Worm (Caenorhabditis elegans) whole organism, L4 larva: ENCODE measurements around the gene ZK809.1.

Experiments used
- F37D6.2 ChIP-seq: sonication (generic microtip); optimal IDR thresholded peaks from 2 replicates; lab custom pipeline; 2016; ENCODE audit warnings: mild to moderate bottlenecking, missing genetic modification characterization, missing compliant biosample characterization
- T20F7.1 ChIP-seq: fragments of 200-800 bp; sonication (Bioruptor generic); optimal IDR thresholded peaks from 2 replicates; lab custom pipeline; 2018; ENCODE audit warnings: mild to moderate bottlenecking, missing genetic modification characterization, missing compliant biosample characterization
- T26A8.4 ChIP-seq: fragments of 200-800 bp; sonication (Bioruptor generic); IDR thresholded peaks from 2 replicates; pipeline ENCODE4 v1.3.6; 2022; ENCODE audit warnings: missing genetic modification characterization, missing compliant biosample characterization
- Y105C5A.15 ChIP-seq: fragments of 200-800 bp; sonication (Bioruptor generic); IDR thresholded peaks from 2 replicates; pipeline ENCODE4 v1.3.6; 2022; ENCODE audit warnings: missing genetic modification characterization, missing compliant biosample characterization
- ZK546.5 ChIP-seq, 2 experiments: sonication (generic microtip); optimal IDR thresholded peaks; 2 replicates each; lab custom pipeline; 2017; ENCODE audit warnings: missing biosample characterization in 2 of 2, missing genetic modification characterization in 2 of 2
- aha-1 ChIP-seq: fragments of 150-350 bp; peaks from one replicate; lab custom pipeline; 2014; ENCODE audit warnings: missing biosample characterization, missing genetic modification characterization
- arid-1 ChIP-seq: fragments of 200-800 bp; sonication (Bioruptor generic); conservative IDR thresholded peaks from 2 replicates; pipeline ENCODE4 v1.3.6; 2022; ENCODE audit warnings: missing genetic modification reagents, missing genetic modification characterization, missing compliant biosample characterization
- attf-4 ChIP-seq: sonication (generic microtip); optimal IDR thresholded peaks from 3 replicates; lab custom pipeline; 2017; ENCODE audit warnings: missing biosample characterization, missing genetic modification characterization
- ceh-28 ChIP-seq: fragments of 150-350 bp; optimal IDR thresholded peaks from 2 replicates; lab custom pipeline; 2014; ENCODE audit warnings: missing biosample characterization, missing genetic modification reagents, missing genetic modification characterization
- ceh-82 ChIP-seq: sonication (generic microtip); optimal IDR thresholded peaks from 2 replicates; lab custom pipeline; 2017; ENCODE audit warnings: missing biosample characterization, missing genetic modification characterization
- ces-1 ChIP-seq: fragments of 150-350 bp; sonication (generic microtip); optimal IDR thresholded peaks from 4 replicates; lab custom pipeline; 2014; ENCODE audit warnings: missing biosample characterization, missing genetic modification reagents, missing genetic modification characterization
- daf-16 ChIP-seq, 3 experiments: sonication (generic microtip); optimal IDR thresholded peaks; 2 replicates each; lab custom pipeline; 2016 to 2017; ENCODE audit warnings: missing genetic modification characterization in 3 of 3, missing genetic modification reagents in 3 of 3, mild to moderate bottlenecking in 2 of 3, missing compliant biosample characterization in 2 of 3, missing biosample characterization in 1 of 3, moderate library complexity in 1 of 3
- daf-8 ChIP-seq: fragments of 200-800 bp; sonication (Bioruptor generic); IDR thresholded peaks from 2 replicates; pipeline ENCODE4 v1.3.6; 2022; ENCODE audit warnings: missing genetic modification characterization, missing compliant biosample characterization
- dmd-9 ChIP-seq: fragments of 200-800 bp; sonication (Bioruptor generic); IDR thresholded peaks from 2 replicates; pipeline ENCODE4 v1.3.6; 2022; ENCODE audit warnings: missing genetic modification reagents, missing genetic modification characterization, missing compliant biosample characterization
- duxl-1 ChIP-seq: sonication (generic microtip); optimal IDR thresholded peaks from 2 replicates; lab custom pipeline; 2016; ENCODE audit warnings: mild to moderate bottlenecking, missing genetic modification characterization, moderate library complexity, missing compliant biosample characterization; ENCODE audit not compliant: poor library complexity
- egl-43 ChIP-seq: fragments of 200-800 bp; sonication (Bioruptor generic); IDR thresholded peaks from 2 replicates; pipeline ENCODE4 v1.3.6; 2022; ENCODE audit warnings: missing genetic modification reagents, missing genetic modification characterization, missing compliant biosample characterization
- fkh-10 ChIP-seq: fragments of 150-350 bp; optimal IDR thresholded peaks from 2 replicates; lab custom pipeline; 2014; ENCODE audit warnings: missing biosample characterization, missing genetic modification reagents, missing genetic modification characterization
- gei-8 ChIP-seq: fragments of 200-800 bp; sonication (Bioruptor generic); optimal IDR thresholded peaks from 2 replicates; lab custom pipeline; 2018; ENCODE audit warnings: mild to moderate bottlenecking, missing genetic modification characterization, missing compliant biosample characterization
- hif-1 ChIP-seq, 2 experiments: sonication (generic microtip); optimal IDR thresholded peaks; 2 replicates each; lab custom pipeline; 2016 to 2017; ENCODE audit warnings: missing compliant biosample characterization in 2 of 2, missing genetic modification characterization in 2 of 2, missing genetic modification reagents in 2 of 2, missing genotype in 2 of 2, mild to moderate bottlenecking in 1 of 2
- lin-13 ChIP-seq: fragments of 150-350 bp; optimal IDR thresholded peaks from 2 replicates; lab custom pipeline; 2014; ENCODE audit warnings: missing biosample characterization, missing genetic modification reagents, missing genetic modification characterization
- lin-39 ChIP-seq: fragments of 150-350 bp; optimal IDR thresholded peaks from 2 replicates; lab custom pipeline; 2014; ENCODE audit warnings: missing biosample characterization, missing genetic modification reagents, missing genetic modification characterization
- lsy-2 ChIP-seq, 2 experiments: fragments of 150-350 bp in 1 of 2; sonication (generic microtip) in 1 of 2; optimal IDR thresholded peaks; 2 replicates each; lab custom pipeline; 2014 to 2017; ENCODE audit warnings: missing biosample characterization in 2 of 2, missing genetic modification characterization in 2 of 2
- madf-5 ChIP-seq, 2 experiments: fragments of 200-800 bp; sonication (Bioruptor generic); IDR thresholded peaks; 2 replicates each; pipeline ENCODE4 v1.3.6; 2022; ENCODE audit warnings: missing compliant biosample characterization in 2 of 2, missing genetic modification characterization in 2 of 2
- mdl-1 ChIP-seq, 2 experiments: fragments of 150-350 bp in 1 of 2; sonication (generic microtip) in 1 of 2; optimal IDR thresholded peaks; 2 replicates each; lab custom pipeline; 2014 to 2017; ENCODE audit warnings: missing biosample characterization in 2 of 2, missing genetic modification characterization in 2 of 2
- mdt-29 ChIP-seq: fragments of 200-800 bp; sonication (Bioruptor generic); IDR thresholded peaks from 2 replicates; pipeline ENCODE4 v1.3.6; 2022; ENCODE audit warnings: missing genetic modification reagents, missing genetic modification characterization, missing compliant biosample characterization
- mep-1 ChIP-seq: fragments of 150-350 bp; sonication (generic microtip); optimal IDR thresholded peaks from 3 replicates; lab custom pipeline; 2014; ENCODE audit warnings: missing biosample characterization, missing genetic modification characterization
- nhr-10 ChIP-seq: fragments of 150-350 bp; optimal IDR thresholded peaks from 2 replicates; lab custom pipeline; 2014; ENCODE audit warnings: missing biosample characterization, missing genetic modification characterization
- nhr-102 ChIP-seq: sonication (generic microtip); optimal IDR thresholded peaks from 2 replicates; lab custom pipeline; 2016; ENCODE audit warnings: mild to moderate bottlenecking, missing genetic modification characterization, moderate library complexity, missing compliant biosample characterization
- nhr-11 ChIP-seq: fragments of 150-350 bp; optimal IDR thresholded peaks from 2 replicates; lab custom pipeline; 2014; ENCODE audit warnings: missing biosample characterization, missing genetic modification characterization
- nhr-111 ChIP-seq: fragments of 200-800 bp; sonication (Bioruptor generic); optimal IDR thresholded peaks from 2 replicates; lab custom pipeline; 2018; ENCODE audit warnings: mild to moderate bottlenecking, missing genetic modification characterization, missing compliant biosample characterization
- nhr-28 ChIP-seq: fragments of 150-350 bp; optimal IDR thresholded peaks from 2 replicates; lab custom pipeline; 2014; ENCODE audit warnings: missing biosample characterization, missing genetic modification characterization
- nhr-41 ChIP-seq: fragments of 200-800 bp; sonication (Bioruptor generic); IDR thresholded peaks from 2 replicates; pipeline ENCODE4 v1.3.6; 2022; ENCODE audit warnings: missing genetic modification reagents, missing genetic modification characterization, missing compliant biosample characterization
- nhr-77 ChIP-seq: fragments of 150-350 bp; optimal IDR thresholded peaks from 2 replicates; lab custom pipeline; 2014; ENCODE audit warnings: missing biosample characterization, missing genetic modification characterization
- snpc-1.2 ChIP-seq: fragments of 200-800 bp; sonication (Bioruptor generic); IDR thresholded peaks from 2 replicates; pipeline ENCODE4 v1.3.6; 2022; ENCODE audit warnings: missing genetic modification reagents, missing genetic modification characterization, missing compliant biosample characterization
- snpc-4 ChIP-seq: fragments of 150-350 bp; optimal IDR thresholded peaks from 2 replicates; lab custom pipeline; 2014; ENCODE audit warnings: missing biosample characterization, missing genetic modification characterization
- spr-1 ChIP-seq: sonication (generic microtip); optimal IDR thresholded peaks from 2 replicates; lab custom pipeline; 2016; ENCODE audit warnings: mild to moderate bottlenecking, missing genetic modification characterization, missing compliant biosample characterization
- spr-3 ChIP-seq: fragments of 200-800 bp; sonication (Bioruptor generic); optimal IDR thresholded peaks from 2 replicates; lab custom pipeline; 2018; ENCODE audit warnings: mild to moderate bottlenecking, missing genetic modification characterization, missing compliant biosample characterization
- unc-130 ChIP-seq: sonication (generic microtip); optimal IDR thresholded peaks from 2 replicates; lab custom pipeline; 2016; ENCODE audit warnings: missing genetic modification reagents, missing genetic modification characterization, missing compliant biosample characterization
- unc-62 ChIP-seq, 3 experiments: fragments of 150-350 bp in 1 of 3; sonication (generic microtip); optimal IDR thresholded peaks in 2 of 3; peaks in 1 of 3; 1 replicate in 1 of 3; 2 replicates in 2 of 3; lab custom pipeline; 2014 to 2017; ENCODE audit warnings: missing biosample characterization in 3 of 3, missing genetic modification characterization in 3 of 3, missing genetic modification reagents in 3 of 3, missing genotype in 1 of 3
- vab-7 ChIP-seq: fragments of 200-800 bp; sonication (Bioruptor generic); IDR thresholded peaks from 2 replicates; pipeline ENCODE4 v1.3.6; 2022; ENCODE audit warnings: missing genetic modification reagents, missing genetic modification characterization, missing compliant biosample characterization
- zag-1 ChIP-seq: fragments of 150-350 bp; optimal IDR thresholded peaks from 2 replicates; lab custom pipeline; 2014; ENCODE audit warnings: missing biosample characterization, missing genetic modification characterization
- zfp-2 ChIP-seq: sonication (generic microtip); optimal IDR thresholded peaks from 2 replicates; lab custom pipeline; 2016; ENCODE audit warnings: mild to moderate bottlenecking, missing genetic modification characterization, missing compliant biosample characterization
- zip-11 ChIP-seq: fragments of 200-800 bp; sonication (Bioruptor generic); IDR thresholded peaks from 2 replicates; pipeline ENCODE4 v1.3.6; 2022; ENCODE audit warnings: missing genetic modification characterization, missing compliant biosample characterization

The ZK809.1 gene

DNA sequence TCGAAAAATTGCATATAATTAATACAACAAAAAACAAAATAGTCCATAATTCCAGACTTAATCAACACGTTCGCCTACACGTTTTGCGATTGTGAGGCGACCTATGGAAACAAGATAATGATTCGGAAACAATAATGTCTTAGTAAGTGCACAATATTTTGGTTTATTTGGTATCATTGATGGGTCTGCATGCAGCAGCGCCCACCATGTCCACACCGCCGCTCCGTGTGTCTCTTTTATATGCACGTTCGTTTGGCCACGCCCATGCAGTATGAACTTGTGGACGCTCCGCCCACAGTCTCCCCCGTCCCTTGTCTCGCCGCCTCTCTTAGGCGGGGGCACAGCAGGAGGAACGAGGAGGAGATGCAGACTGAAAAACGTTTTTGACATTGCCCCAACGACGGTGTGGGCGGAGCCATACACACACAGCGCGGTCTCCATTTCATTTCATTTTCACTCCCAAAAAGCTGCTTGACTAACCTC, 47.7 kb upstream of the ZK809.1 start, which contains the start of gene mig-38 (continued):
- TF ChIP-seq ZK546.5 (tag; optimal IDR thresholded peaks at IDR 0.05; lab: Kevin White, UChicago) (no peak), dmd-9 (GFP tag; lab: Robert Waterston, UW) (0 out of 2 replicates have a peak, but pooled peaks have one; percentile 10), mdt-29 (GFP tag; lab: Robert Waterston, UW) (no peak), aha-1 (peak; percentile 98), mdl-1 (tag; optimal IDR thresholded peaks at IDR 0.05; lab: Kevin White, UChicago) (peak; percentile 68 to 71), daf-8 (GFP tag; lab: Robert Waterston, UW) (no peak), lsy-2 (tag; optimal IDR thresholded peaks at IDR 0.05; lab: Kevin White, UChicago) (peak in 1 of 2 experiments; percentile 50), ceh-82 (no peak), gei-8 (no peak), T20F7.1 (peak; percentile 65), nhr-77 (tag; lab: Kevin White, UChicago) (peak; percentile 48), spr-1 (tag; lab: Kevin White, UChicago) (peak; percentile 8), duxl-1 (tag; lab: Kevin White, UChicago) (no peak), nhr-11 (peak; percentile 52), nhr-111 (peak; percentile 7), arid-1 (GFP tag; lab: Robert Waterston, UW) (peak; percentile 45)

DNA sequence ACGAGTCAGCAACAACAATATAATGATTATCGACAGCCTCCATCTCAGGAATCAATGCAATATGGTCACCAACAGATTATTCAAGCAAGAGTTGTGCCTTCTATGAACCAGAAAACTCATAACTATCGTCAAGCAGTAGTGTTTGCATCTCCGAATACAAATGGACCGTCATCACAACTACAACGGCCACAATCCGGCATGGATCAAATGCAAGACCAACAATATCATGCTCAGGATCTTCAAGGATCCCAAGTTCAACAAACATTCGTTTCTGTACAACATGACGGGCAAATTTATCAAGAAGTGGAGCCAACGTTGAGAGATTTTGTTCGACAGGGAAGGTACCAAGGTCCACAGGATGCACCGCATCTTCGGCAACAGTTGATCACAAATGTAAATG, 44.8 kb upstream of the ZK809.1 start:
- peak; percentile 92 for TF ChIP-seq aha-1
- no peak for TF ChIP-seq nhr-10 (tag; lab: Kevin White, UChicago)
- TF ChIP-seq, all 104 proteins: peak for 1

DNA sequence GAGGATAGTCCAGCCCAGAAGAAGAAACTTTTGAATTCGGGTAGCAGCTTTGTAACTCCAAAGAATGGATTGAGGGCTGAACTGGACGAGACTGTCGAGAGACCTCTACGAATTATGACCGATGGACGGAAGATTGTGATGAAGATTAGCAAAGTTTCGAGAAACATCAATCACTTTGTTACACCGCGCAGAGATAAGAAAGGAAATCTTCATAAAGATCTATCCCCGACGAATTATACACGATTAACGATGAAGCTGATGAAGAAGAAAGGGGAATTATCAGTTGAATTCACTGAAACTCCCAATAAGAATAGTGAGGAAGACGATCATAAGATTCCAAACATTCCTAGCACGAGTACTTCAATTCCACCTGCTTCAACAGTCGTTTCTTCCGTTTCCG, 42.2 kb upstream of the ZK809.1 start:
- TF ChIP-seq unc-62 (GFP tag; optimal IDR thresholded peaks at IDR 0.05 in 1 of 2; lab: Kevin White, UChicago) (peak in 1 of 2 experiments; percentile 98), unc-62 (tag; optimal IDR thresholded peaks at IDR 0.05; lab: Kevin White, UChicago) (no peak), zip-11 (GFP tag; lab: Robert Waterston, UW) (no peak)
- TF ChIP-seq, all 104 proteins: peak for 1

DNA sequence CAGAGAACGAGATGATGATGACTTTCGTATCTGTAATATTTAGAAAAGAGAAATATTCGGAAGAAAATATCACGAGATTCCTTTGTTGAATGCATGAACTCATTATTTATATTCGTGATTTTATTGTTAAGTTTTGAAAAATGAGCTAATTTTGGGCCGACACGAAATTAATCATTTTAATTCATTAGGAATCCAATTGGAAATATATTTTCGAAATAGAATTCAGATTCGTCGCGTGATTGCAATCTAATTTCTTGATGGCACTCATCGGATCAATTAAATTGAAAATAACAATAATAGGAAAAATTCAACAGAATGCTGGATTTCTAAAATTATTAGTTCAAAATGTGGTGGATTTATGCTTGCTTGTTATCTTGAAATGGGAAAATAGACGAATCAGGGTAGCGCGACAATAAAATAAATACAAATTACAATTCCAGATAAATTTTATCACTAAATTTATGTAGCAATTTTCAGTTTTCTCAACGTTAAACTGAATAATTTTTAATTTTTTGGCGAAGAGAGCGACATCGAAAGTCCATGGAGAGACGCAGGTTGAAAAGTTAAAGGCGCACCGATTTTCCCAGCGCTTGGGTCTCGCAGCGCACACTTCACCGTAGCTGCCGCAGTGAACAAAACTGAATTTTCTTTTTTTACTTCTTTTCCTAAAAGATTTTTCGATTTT, 40.0 kb upstream of the ZK809.1 start:
- TF ChIP-seq lsy-2 (tag; optimal IDR thresholded peaks at IDR 0.05; lab: Kevin White, UChicago) (peak; percentile 16 to 94), Y105C5A.15 (GFP tag; lab: Robert Waterston, UW) (no peak), lin-13 (GFP tag; lab: Kevin White, UChicago) (peak; percentile 67), ZK546.5 (tag; optimal IDR thresholded peaks at IDR 0.05; lab: Kevin White, UChicago) (no peak), attf-4 (tag; lab: Kevin White, UChicago) (no peak), daf-16 (GFP tag; optimal IDR thresholded peaks at IDR 0.05; lab: Kevin White, UChicago) (no peak), daf-16 (tag; optimal IDR thresholded peaks at IDR 0.05; lab: Kevin White, UChicago) (peak; percentile 28), arid-1 (GFP tag; lab: Robert Waterston, UW) (peak; percentile 48), snpc-1.2 (GFP tag; lab: Robert Waterston, UW) (peak; percentile 44; the same call in 1 of the 2 replicates), snpc-4 (no peak), zag-1 (tag; lab: Kevin White, UChicago) (no peak), nhr-28 (peak; percentile 31), zfp-2 (tag; lab: Kevin White, UChicago) (no peak), nhr-102 (tag; lab: Kevin White, UChicago) (peak; percentile 54), unc-62 (GFP tag; optimal IDR thresholded peaks at IDR 0.05 in 1 of 2; lab: Kevin White, UChicago) (no peak), unc-62 (tag; optimal IDR thresholded peaks at IDR 0.05; lab: Kevin White, UChicago) (no peak), nhr-11 (peak; percentile 24), F37D6.2 (peak; percentile 27), ces-1 (GFP tag; lab: Kevin White, UChicago) (no peak), T26A8.4 (GFP tag; lab: Robert Waterston, UW) (peak; percentile 58), egl-43 (0 out of 2 replicates have a peak, but pooled peaks have one; percentile 22), hif-1 (tag; optimal IDR thresholded peaks at IDR 0.05; lab: Kevin White, UChicago) (peak in 1 of 2 experiments; percentile 42), mdt-29 (GFP tag; lab: Robert Waterston, UW) (no peak), lin-39 (tag; lab: Kevin White, UChicago) (no peak), fkh-10 (GFP tag; lab: Kevin White, UChicago) (peak; percentile 27), mep-1 (tag; lab: Kevin White, UChicago) (peak; percentile 70), unc-130 (GFP tag; lab: Kevin White, UChicago) (peak; percentile 37), vab-7 (GFP tag; lab: Robert Waterston, UW) (no peak), madf-5 (GFP tag; IDR thresholded peaks at IDR 0.05; lab: Robert Waterston, UW) (no peak), ceh-28 (tag; lab: Kevin White, UChicago) (no peak), nhr-41 (GFP tag; lab: Robert Waterston, UW) (no peak), spr-3 (GFP tag; lab: Kevin White, UChicago) (no peak)
